In the genomic region with DNA sequence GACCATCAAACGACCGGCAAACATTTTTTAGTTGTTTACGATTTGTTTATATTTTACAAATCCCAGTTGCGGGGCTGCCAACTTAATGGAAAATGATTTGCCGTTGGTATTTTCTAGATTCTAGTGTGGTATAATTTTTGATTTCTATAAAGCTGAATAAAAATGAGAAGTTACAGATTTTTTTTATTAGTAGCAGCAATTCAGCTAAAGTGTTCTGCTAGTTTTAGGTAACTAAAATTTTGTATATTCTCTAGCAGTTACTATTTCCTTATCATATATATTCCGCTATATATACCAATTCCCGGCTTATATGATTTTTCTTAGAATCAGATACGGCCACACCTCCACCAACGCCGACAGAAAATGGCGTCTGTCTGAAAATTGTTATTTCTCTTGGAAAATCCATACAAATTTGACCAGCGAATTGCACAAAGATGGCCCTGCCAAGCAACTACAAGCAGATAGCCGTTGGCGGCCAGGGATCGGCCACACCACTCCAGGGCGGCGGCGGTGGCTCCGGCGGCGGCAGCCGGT, we compare ENCODE assay signal across 1 fruit fly cellular context.
TF ChIP-seq lines count a peak whose summit lies in the region.

Gene fh, minus strand, starts transcription at position 83 of the 534 bp plus-strand sequence.
Gene Bap111, plus strand, starts transcription at position 321 of the 534 bp plus-strand sequence.

TF ChIP-seq in whole organism, embryonic, 481 proteins besides CTCF, POLR2A, EP300 and RAD21 (continued from another document):
- TF ChIP-seq CG4404 (GFP tag; IDR thresholded peaks at IDR 0.05; lab: Robert Waterston, UW) (no peak), CG12071 (GFP tag; optimal IDR thresholded peaks at IDR 0.05; lab: Kevin White, UChicago) (no peak), otp (GFP tag; IDR thresholded peaks at IDR 0.05; lab: Robert Waterston, UW) (no peak), Sin3A (optimal IDR thresholded peaks at IDR 0.05; lab: Kevin White, UChicago) (peak; percentile 16), pb (GFP tag; optimal IDR thresholded peaks at IDR 0.05; lab: Kevin White, UChicago) (no peak), gsb (GFP tag; IDR thresholded peaks at IDR 0.05; lab: Robert Waterston, UW) (no peak), CG10654 (GFP tag; optimal IDR thresholded peaks at IDR 0.05; lab: Kevin White, UChicago) (no peak), CG1602 (GFP tag; optimal IDR thresholded peaks at IDR 0.05; lab: Kevin White, UChicago) (no peak), CG13775 (GFP tag; optimal IDR thresholded peaks at IDR 0.05; lab: Kevin White, UChicago) (no peak), NK7.1 (GFP tag; optimal IDR thresholded peaks at IDR 0.05; lab: Kevin White, UChicago) (no peak), lov (optimal IDR thresholded peaks at IDR 0.05; lab: Kevin White, UChicago) (no peak), lov (GFP tag; IDR thresholded peaks at IDR 0.05; lab: Robert Waterston, UW) (no peak), Scr (GFP tag; IDR thresholded peaks at IDR 0.05; lab: Robert Waterston, UW; ENCODE audit: partially characterized antibody) (no peak; the same call in 1 of the 2 replicates), Poxn (GFP tag; IDR thresholded peaks at IDR 0.05; lab: Robert Waterston, UW) (no peak), CG14860 (GFP tag; IDR thresholded peaks at IDR 0.05; lab: Robert Waterston, UW; ENCODE audit: partially characterized antibody) (no peak), exex (tag; optimal IDR thresholded peaks at IDR 0.05; lab: Kevin White, UChicago) (no peak), CG8281 (tag; optimal IDR thresholded peaks at IDR 0.05; lab: Kevin White, UChicago) (no peak), klu (GFP tag; IDR thresholded peaks at IDR 0.05; lab: Robert Waterston, UW) (no peak), Bdp1 (GFP tag; optimal IDR thresholded peaks at IDR 0.05; lab: Kevin White, UChicago) (no peak), HmgZ (tag; optimal IDR thresholded peaks at IDR 0.05; lab: Kevin White, UChicago) (peak; percentile 18), Drgx (GFP tag; IDR thresholded peaks at IDR 0.05; lab: Robert Waterston, UW) (no peak), BEAF-32 (GFP tag; optimal IDR thresholded peaks at IDR 0.05; lab: Kevin White, UChicago) (peak; percentile 42), hkb (optimal IDR thresholded peaks at IDR 0.05; lab: Kevin White, UChicago) (no peak), hkb (GFP tag; IDR thresholded peaks at IDR 0.05; lab: Robert Waterston, UW) (no peak), NFAT (GFP tag; IDR thresholded peaks at IDR 0.05; lab: Robert Waterston, UW) (no peak), CG9437 (GFP tag; optimal IDR thresholded peaks at IDR 0.05; lab: Kevin White, UChicago) (no peak), Dek (tag; optimal IDR thresholded peaks at IDR 0.05; lab: Kevin White, UChicago) (no peak), eve (GFP tag; optimal IDR thresholded peaks at IDR 0.05; lab: Kevin White, UChicago) (no peak), trh (GFP tag; optimal IDR thresholded peaks at IDR 0.05; lab: Kevin White, UChicago) (no peak), cas (GFP tag; IDR thresholded peaks at IDR 0.05; lab: Robert Waterston, UW) (no peak), CG30020 (tag; optimal IDR thresholded peaks at IDR 0.05; lab: Kevin White, UChicago) (peak; percentile 35), CG2199 (GFP tag; IDR thresholded peaks at IDR 0.05; lab: Robert Waterston, UW) (no peak), CG12391 (tag; optimal IDR thresholded peaks at IDR 0.05; lab: Kevin White, UChicago) (peak; percentile 21), Atf-2 (GFP tag; optimal IDR thresholded peaks at IDR 0.05; lab: Kevin White, UChicago) (no peak), CG10366 (GFP tag; IDR thresholded peaks at IDR 0.05; lab: Robert Waterston, UW) (no peak), CG30431 (GFP tag; optimal IDR thresholded peaks at IDR 0.05; lab: Kevin White, UChicago) (no peak), CG12659 (GFP tag; optimal IDR thresholded peaks at IDR 0.05; lab: Kevin White, UChicago) (peak; percentile 64), CG4617 (GFP tag; optimal IDR thresholded peaks at IDR 0.05; lab: Kevin White, UChicago; ENCODE audit: borderline replicate concordance) (peak; percentile 22), CG7745 (tag; optimal IDR thresholded peaks at IDR 0.05; lab: Kevin White, UChicago) (no peak), gro (GFP tag; optimal IDR thresholded peaks at IDR 0.05; lab: Kevin White, UChicago) (no peak), CG16779 (GFP tag; IDR thresholded peaks at IDR 0.05; lab: Robert Waterston, UW) (no peak), Myb (GFP tag; optimal IDR thresholded peaks at IDR 0.05; lab: Kevin White, UChicago) (peak; percentile 23), sc (optimal IDR thresholded peaks at IDR 0.05; lab: Kevin White, UChicago) (no peak), sc (GFP tag; optimal IDR thresholded peaks at IDR 0.05; lab: Kevin White, UChicago) (no peak), Awh (GFP tag; IDR thresholded peaks at IDR 0.05; lab: Robert Waterston, UW) (no peak), CG12155 (GFP tag; optimal IDR thresholded peaks at IDR 0.05; lab: Kevin White, UChicago) (no peak), CG15514 (GFP tag; optimal IDR thresholded peaks at IDR 0.05; lab: Kevin White, UChicago) (peak; percentile 12), mam (GFP tag; optimal IDR thresholded peaks at IDR 0.05; lab: Kevin White, UChicago) (no peak), Max (GFP tag; optimal IDR thresholded peaks at IDR 0.05; lab: Kevin White, UChicago) (no peak), Dip3 (GFP tag; optimal IDR thresholded peaks at IDR 0.05; lab: Kevin White, UChicago) (no peak), CG18619 (GFP tag; optimal IDR thresholded peaks at IDR 0.05; lab: Kevin White, UChicago) (no peak), CG14710 (tag; optimal IDR thresholded peaks at IDR 0.05; lab: Kevin White, UChicago) (peak; percentile 59), Sox102F (GFP tag; optimal IDR thresholded peaks at IDR 0.05; lab: Kevin White, UChicago) (no peak), CG7786 (GFP tag; optimal IDR thresholded peaks at IDR 0.05; lab: Kevin White, UChicago) (no peak), Fer2 (tag; optimal IDR thresholded peaks at IDR 0.05; lab: Kevin White, UChicago) (no peak), tup (GFP tag; optimal IDR thresholded peaks at IDR 0.05; lab: Kevin White, UChicago) (no peak), CG5953 (GFP tag; IDR thresholded peaks at IDR 0.05; lab: Robert Waterston, UW) (no peak), nmo (GFP tag; optimal IDR thresholded peaks at IDR 0.05; lab: Kevin White, UChicago) (peak; percentile 38), Hand (GFP tag; optimal IDR thresholded peaks at IDR 0.05; lab: Kevin White, UChicago) (no peak), CG4707 (GFP tag; optimal IDR thresholded peaks at IDR 0.05; lab: Kevin White, UChicago) (no peak), gsb-n (tag; optimal IDR thresholded peaks at IDR 0.05; lab: Kevin White, UChicago) (no peak), CG15073 (GFP tag; optimal IDR thresholded peaks at IDR 0.05; lab: Kevin White, UChicago) (no peak), gfzf (GFP tag; optimal IDR thresholded peaks at IDR 0.05; lab: Kevin White, UChicago) (peak; percentile 85), mld (GFP tag; IDR thresholded peaks at IDR 0.05; lab: Robert Waterston, UW; ENCODE audit: partially characterized antibody) (no peak), NC2α (GFP tag; optimal IDR thresholded peaks at IDR 0.05; lab: Kevin White, UChicago) (no peak), CHES-1-like (GFP tag; optimal IDR thresholded peaks at IDR 0.05; lab: Kevin White, UChicago) (peak; percentile 50), inv (GFP tag; IDR thresholded peaks at IDR 0.05; lab: Robert Waterston, UW; ENCODE audit: partially characterized antibody) (no peak), trem (tag; optimal IDR thresholded peaks at IDR 0.05; lab: Kevin White, UChicago) (peak; percentile 99), chinmo (GFP tag; IDR thresholded peaks at IDR 0.05; lab: Robert Waterston, UW; ENCODE audit: partially characterized antibody) (no peak), CG1233 (GFP tag; optimal IDR thresholded peaks at IDR 0.05; lab: Kevin White, UChicago) (no peak), Abd-B (GFP tag; optimal IDR thresholded peaks at IDR 0.05; lab: Kevin White, UChicago) (no peak), CG3281 (GFP tag; optimal IDR thresholded peaks at IDR 0.05; lab: Kevin White, UChicago) (no peak), schlank (tag; optimal IDR thresholded peaks at IDR 0.05; lab: Kevin White, UChicago) (no peak), CG9727 (GFP tag; optimal IDR thresholded peaks at IDR 0.05; lab: Kevin White, UChicago) (no peak), ara (GFP tag; IDR thresholded peaks at IDR 0.05; lab: Robert Waterston, UW) (no peak), tx (GFP tag; optimal IDR thresholded peaks at IDR 0.05; lab: Kevin White, UChicago) (no peak), CG16815 (GFP tag; optimal IDR thresholded peaks at IDR 0.05; lab: Kevin White, UChicago) (no peak), nerfin-1 (tag; optimal IDR thresholded peaks at IDR 0.05; lab: Kevin White, UChicago) (no peak), CG7271 (tag; optimal IDR thresholded peaks at IDR 0.05; lab: Kevin White, UChicago) (no peak), CG13894 (tag; optimal IDR thresholded peaks at IDR 0.05; lab: Kevin White, UChicago) (no peak), sens-2 (GFP tag; IDR thresholded peaks at IDR 0.05; lab: Robert Waterston, UW) (no peak), Med (GFP tag; lab: Kevin White, UChicago) (peak; percentile 54), CG10267 (tag; optimal IDR thresholded peaks at IDR 0.05; lab: Kevin White, UChicago) (peak; percentile 84), grau (tag; optimal IDR thresholded peaks at IDR 0.05; lab: Kevin White, UChicago) (peak; percentile 19), CG8388 (GFP tag; optimal IDR thresholded peaks at IDR 0.05; lab: Kevin White, UChicago) (no peak), E2f2 (GFP tag; IDR thresholded peaks at IDR 0.05; lab: Robert Waterston, UW) (peak; percentile 21; the same call in 1 of the 2 replicates), CG13624 (GFP tag; optimal IDR thresholded peaks at IDR 0.05; lab: Kevin White, UChicago) (no peak), Aef1 (GFP tag; IDR thresholded peaks at IDR 0.05; lab: Robert Waterston, UW) (no peak), CG2116 (GFP tag; optimal IDR thresholded peaks at IDR 0.05; lab: Kevin White, UChicago) (peak; percentile 22), dmrt11E (tag; optimal IDR thresholded peaks at IDR 0.05; lab: Kevin White, UChicago) (no peak), cwo (GFP tag; optimal IDR thresholded peaks at IDR 0.05; lab: Kevin White, UChicago) (no peak), pho (GFP tag; optimal IDR thresholded peaks at IDR 0.05; lab: Kevin White, UChicago) (no peak), CG17829 (tag; optimal IDR thresholded peaks at IDR 0.05; lab: Kevin White, UChicago) (peak; percentile 19), stwl (tag; optimal IDR thresholded peaks at IDR 0.05; lab: Kevin White, UChicago) (peak; percentile 27), Ssrp (tag; optimal IDR thresholded peaks at IDR 0.05; lab: Kevin White, UChicago) (no peak), CG15601 (tag; optimal IDR thresholded peaks at IDR 0.05; lab: Kevin White, UChicago) (peak; percentile 7), MBD-R2 (GFP tag; IDR thresholded peaks at IDR 0.05; lab: Robert Waterston, UW) (peak; percentile 54), Spps (tag; optimal IDR thresholded peaks at IDR 0.05; lab: Kevin White, UChicago) (no peak), CG2120 (GFP tag; optimal IDR thresholded peaks at IDR 0.05; lab: Kevin White, UChicago) (peak; percentile 9), Ets97D (GFP tag; optimal IDR thresholded peaks at IDR 0.05; lab: Kevin White, UChicago) (peak; percentile 36), phol (tag; optimal IDR thresholded peaks at IDR 0.05; lab: Kevin White, UChicago) (peak; percentile 96), Oaz (GFP tag; IDR thresholded peaks at IDR 0.05; lab: Robert Waterston, UW) (no peak), Dref (GFP tag; IDR thresholded peaks at IDR 0.05; lab: Robert Waterston, UW) (no peak), CG2889 (GFP tag; IDR thresholded peaks at IDR 0.05; lab: Robert Waterston, UW) (no peak), row (GFP tag; IDR thresholded peaks at IDR 0.05; lab: Robert Waterston, UW) (peak; percentile 25; the same call in 1 of the 3 replicates), CG8924 (tag; optimal IDR thresholded peaks at IDR 0.05; lab: Kevin White, UChicago) (peak; percentile 27), CG31388 (GFP tag; optimal IDR thresholded peaks at IDR 0.05; lab: Kevin White, UChicago) (no peak), NfI (GFP tag; optimal IDR thresholded peaks at IDR 0.05; lab: Kevin White, UChicago) (no peak), sim (GFP tag; IDR thresholded peaks at IDR 0.05; lab: Robert Waterston, UW) (no peak), CG3407 (GFP tag; optimal IDR thresholded peaks at IDR 0.05; lab: Kevin White, UChicago) (no peak), lab (GFP tag; optimal IDR thresholded peaks at IDR 0.05; lab: Kevin White, UChicago) (no peak), Dp (GFP tag; optimal IDR thresholded peaks at IDR 0.05; lab: Kevin White, UChicago) (peak; percentile 22), Stat92E (GFP tag; optimal IDR thresholded peaks at IDR 0.05; lab: Kevin White, UChicago) (peak in 1 of 3 experiments; percentile 48)
